Fruit fly (Drosophila melanogaster): ENCODE results near the gene jdp.

DNA sequence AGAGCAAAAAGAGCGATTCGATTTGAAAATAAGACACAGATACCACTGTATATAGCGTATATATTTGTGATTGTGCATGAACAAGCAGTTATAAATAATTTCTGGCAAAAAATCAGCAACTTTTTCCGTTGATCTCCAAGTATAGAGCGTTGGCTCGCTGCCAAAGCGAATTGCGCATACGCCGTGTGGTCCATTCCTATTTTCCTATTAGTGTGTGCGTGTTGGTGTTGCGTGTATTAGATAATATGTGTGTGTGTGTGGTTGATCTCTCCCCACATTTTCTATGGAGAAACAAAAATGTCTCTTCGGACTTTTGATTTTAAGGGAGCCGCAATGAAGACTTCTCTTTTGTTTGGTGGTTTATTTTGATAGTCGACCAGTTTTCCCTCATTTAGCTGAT lies 25.7 kb upstream of the jdp start:
- TF ChIP-seq Pif1B (GFP tag; optimal IDR thresholded peaks at IDR 0.05): no peak
- TF ChIP-seq D1 (tag; optimal IDR thresholded peaks at IDR 0.05): no peak
- TF ChIP-seq CG8301 (tag; optimal IDR thresholded peaks at IDR 0.05): no peak
- TF ChIP-seq EcR (GFP tag; optimal IDR thresholded peaks at IDR 0.05): no peak
- peak; percentile 3 for TF ChIP-seq CG14655 (GFP tag; optimal IDR thresholded peaks at IDR 0.05)
- no peak for TF ChIP-seq CG12605 (GFP tag; IDR thresholded peaks at IDR 0.05)
- TF ChIP-seq CG10348 (GFP tag; IDR thresholded peaks at IDR 0.05): no peak
- TF ChIP-seq CG4496 (GFP tag; IDR thresholded peaks at IDR 0.05): no peak
- TF ChIP-seq Snoo (tag; optimal IDR thresholded peaks at IDR 0.05): no peak
- no peak for TF ChIP-seq CG34367 (tag; optimal IDR thresholded peaks at IDR 0.05)
- TF ChIP-seq CG17806 (tag; optimal IDR thresholded peaks at IDR 0.05): no peak
